Worm (Caenorhabditis elegans) whole organism, L1 larva: ENCODE data around the gene srh-200.

Experiments used
- C16A3.4 ChIP-seq: fragments of 150-350 bp; optimal IDR thresholded peaks from 2 replicates; lab custom pipeline; 2014; ENCODE audit warnings: missing biosample characterization, missing genetic modification characterization
- aly-2 ChIP-seq: fragments of 150-350 bp; optimal IDR thresholded peaks from 2 replicates; lab custom pipeline; 2014; ENCODE audit warnings: missing biosample characterization, missing genetic modification characterization
- blmp-1 ChIP-seq: fragments of 150-350 bp; optimal IDR thresholded peaks from 2 replicates; lab custom pipeline; 2014; ENCODE audit warnings: missing biosample characterization, missing genetic modification characterization
- fos-1 ChIP-seq: fragments of 150-350 bp; optimal IDR thresholded peaks from 2 replicates; lab custom pipeline; 2014; ENCODE audit warnings: missing biosample characterization, missing genetic modification characterization
- lsy-2 ChIP-seq, 2 experiments: fragments of 150-350 bp; optimal IDR thresholded peaks; 2 replicates each; lab custom pipeline; 2014; ENCODE audit warnings: missing biosample characterization in 2 of 2, missing genetic modification characterization in 2 of 2
- nhr-76 ChIP-seq: sonication (generic microtip); optimal IDR thresholded peaks from 2 replicates; lab custom pipeline; 2017; ENCODE audit warnings: missing biosample characterization, missing genetic modification characterization
- tlp-1 ChIP-seq: fragments of 150-350 bp; optimal IDR thresholded peaks from 2 replicates; lab custom pipeline; 2014; ENCODE audit warnings: missing biosample characterization, missing genetic modification characterization

ce11 chrV:7626550-7626949 is 26.9 kb downstream of the srh-200 start, which contains the start of gene F07C4.6:
- no peak for TF ChIP-seq fos-1 (tag; lab: Kevin White, UChicago)
- TF ChIP-seq nhr-76 (tag; lab: Kevin White, UChicago) = no peak
- TF ChIP-seq lsy-2 (tag; optimal IDR thresholded peaks at IDR 0.05; lab: Kevin White, UChicago) = no peak
- no peak for TF ChIP-seq blmp-1 (tag; lab: Kevin White, UChicago)
- no peak for TF ChIP-seq C16A3.4
- TF ChIP-seq tlp-1 (tag; lab: Kevin White, UChicago) = no peak
- TF ChIP-seq aly-2 (tag; lab: Kevin White, UChicago) = no peak
